Fruit fly (Drosophila melanogaster) S2 (cell line): ENCODE measurements around the gene Idh3b.

Experiments used
- CG8478 ChIP-seq: fragments of >200 bp; optimal IDR thresholded peaks from 2 replicates; lab custom pipeline; 2018
- CTCF ChIP-seq, 2 experiments: fragments of >200 bp; optimal IDR thresholded peaks; 2 replicates each; lab custom pipeline; 2018

Gene Idh3b

DNA sequence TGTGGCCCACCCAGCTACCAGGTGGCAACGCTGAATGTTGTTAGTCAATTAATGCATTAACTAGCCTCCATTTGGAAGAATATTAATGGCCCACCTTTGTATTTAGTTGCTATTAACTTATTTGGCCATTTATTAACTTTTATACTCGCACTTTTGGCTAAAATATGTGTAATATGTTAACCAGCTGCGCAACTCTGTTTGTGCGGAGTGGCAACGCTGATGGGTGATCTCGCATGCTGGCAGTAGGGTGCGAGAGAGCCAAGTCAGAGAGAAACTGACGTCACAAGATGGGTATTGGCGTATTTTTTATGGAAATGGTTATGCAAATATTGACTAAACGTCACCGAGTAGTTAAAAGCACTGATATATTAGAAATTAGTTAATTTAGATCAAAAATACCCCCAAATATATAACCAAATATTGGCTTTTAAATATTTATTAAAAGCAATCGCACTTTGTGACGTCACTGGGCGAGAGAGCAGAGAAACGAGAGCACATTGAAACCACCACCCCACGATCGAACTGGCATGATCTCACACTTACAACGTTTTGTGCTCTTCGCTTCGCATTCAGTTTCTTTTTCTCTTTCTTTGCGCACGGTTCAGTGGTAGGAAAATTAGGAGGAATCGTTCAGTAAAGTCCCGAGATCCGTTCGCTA lies 22.6 kb upstream of the Idh3b start, which contains the start of gene how:
TSS of gene how (plus strand) at position 567 of the 658 bp plus-strand sequence.
- TF ChIP-seq CG8478 (lab: Kevin White, UChicago), result no peak
- peak in 1 of 2 experiments; percentile 52 for TF ChIP-seq CTCF (optimal IDR thresholded peaks at IDR 0.05; lab: Kevin White, UChicago)

dm6 chr3R:22040400-22040799 lies 21.2 kb upstream of the Idh3b start:
- TF ChIP-seq CG8478 (lab: Kevin White, UChicago) (no peak), CTCF (optimal IDR thresholded peaks at IDR 0.05; lab: Kevin White, UChicago) (no peak)

dm6 chr3R:22039480-22039879 lies 20.3 kb upstream of the Idh3b start:
- TF ChIP-seq CG8478 (lab: Kevin White, UChicago) (no peak), CTCF (optimal IDR thresholded peaks at IDR 0.05; lab: Kevin White, UChicago) (no peak)

dm6 chr3R:22035552-22035951 lies 16.4 kb upstream of the Idh3b start:
- TF ChIP-seq CG8478 (lab: Kevin White, UChicago), result no peak
- peak in 1 of 2 experiments; percentile 26 for TF ChIP-seq CTCF (optimal IDR thresholded peaks at IDR 0.05; lab: Kevin White, UChicago)

- no peak for TF ChIP-seq CG8478 (lab: Kevin White, UChicago)
- peak in 1 of 2 experiments; percentile 23 for TF ChIP-seq CTCF (optimal IDR thresholded peaks at IDR 0.05; lab: Kevin White, UChicago)
Measured at dm6 chr3R:22034160-22034742, 15.1 kb upstream of the Idh3b start, which contains the start of the genes CG45099, CG6015, pit and Fadd. Gene CG45099 (minus strand): TSS chr3R:22034286. Gene CG6015 (minus strand): TSS chr3R:22034286. Gene pit (plus strand): TSS chr3R:22034298. Gene Fadd (plus strand): TSS chr3R:22034455.

dm6 chr3R:22031738-22032137 lies 12.6 kb upstream of the Idh3b start, which contains the start of gene CG13409:
Gene CG13409 (minus strand): TSS chr3R:22031900.
- TF ChIP-seq CG8478 (lab: Kevin White, UChicago) (no peak), CTCF (optimal IDR thresholded peaks at IDR 0.05; lab: Kevin White, UChicago) (no peak)

DNA sequence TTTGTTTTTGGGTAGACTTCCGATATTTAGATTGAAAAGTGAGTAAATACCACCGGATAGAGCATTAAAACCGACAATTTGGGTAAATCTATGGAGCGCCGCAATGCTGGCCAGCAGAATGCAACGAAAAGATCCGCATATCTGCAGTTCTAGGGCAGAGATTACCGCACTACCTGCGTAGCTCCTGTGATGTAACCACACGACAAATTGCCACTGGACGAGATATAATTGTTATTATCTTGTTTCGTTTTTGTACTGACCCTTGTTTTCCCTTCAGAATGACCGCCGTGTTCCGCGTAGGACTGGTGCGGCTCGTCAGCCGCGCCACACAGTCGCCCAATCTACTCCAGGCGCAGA lies 8.5 kb upstream of the Idh3b start:
- TF ChIP-seq CTCF (optimal IDR thresholded peaks at IDR 0.05; lab: Kevin White, UChicago) (no peak), CG8478 (lab: Kevin White, UChicago) (no peak)

- no peak for TF ChIP-seq CG8478 (lab: Kevin White, UChicago)
- TF ChIP-seq CTCF (optimal IDR thresholded peaks at IDR 0.05; lab: Kevin White, UChicago), result no peak
Measured at dm6 chr3R:22026922-22027742, 8.0 kb upstream of the Idh3b start, which contains the start of the genes Cchl and ND-42. Gene Cchl (minus strand): TSS chr3R:22027480. Gene ND-42 (plus strand): TSS chr3R:22027709.

dm6 chr3R:22025320-22025719 lies 6.1 kb upstream of the Idh3b start, which contains the start of gene CG6028:
Gene CG6028 (minus strand): TSS chr3R:22025506.
- no peak for TF ChIP-seq CTCF (optimal IDR thresholded peaks at IDR 0.05; lab: Kevin White, UChicago)
- no peak for TF ChIP-seq CG8478 (lab: Kevin White, UChicago)

dm6 chr3R:22023041-22023626 lies 4.0 kb upstream of the Idh3b start, which contains the start of the genes Mitofilin and mRpL35:
Gene Mitofilin (minus strand): TSS chr3R:22023335.
Gene mRpL35 (plus strand): TSS chr3R:22023527.
- TF ChIP-seq CTCF (optimal IDR thresholded peaks at IDR 0.05; lab: Kevin White, UChicago) (no peak), CG8478 (lab: Kevin White, UChicago) (no peak)

- TF ChIP-seq CTCF (optimal IDR thresholded peaks at IDR 0.05; lab: Kevin White, UChicago) (no peak), CG8478 (lab: Kevin White, UChicago) (no peak)
Measured at dm6 chr3R:22022623-22023022, 3.4 kb upstream of the Idh3b start.

DNA sequence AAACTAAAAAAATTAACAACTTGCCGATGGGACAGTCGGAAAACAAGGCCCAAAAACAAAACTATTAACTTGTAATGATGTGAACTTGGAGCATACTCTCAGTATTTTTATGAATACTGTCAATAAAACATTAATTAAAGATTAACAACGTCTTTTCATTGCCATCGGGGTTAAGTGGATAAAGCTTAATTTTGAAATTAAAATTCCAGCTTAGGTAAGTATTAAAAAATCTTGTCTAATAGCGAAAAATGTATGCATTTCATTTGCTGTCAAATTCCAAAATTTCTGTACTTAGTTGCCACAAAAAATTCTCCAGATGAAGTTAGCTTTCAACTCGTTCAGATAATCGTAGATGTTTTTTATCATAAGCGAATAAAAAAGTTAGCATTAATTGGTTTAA lies 4.8 kb downstream of the Idh3b start, which contains the start of gene Theg:
TSS of gene Theg (plus strand) at position 301 of the 400 bp plus-strand sequence.
- TF ChIP-seq CG8478 (lab: Kevin White, UChicago) (no peak), CTCF (optimal IDR thresholded peaks at IDR 0.05; lab: Kevin White, UChicago) (no peak)

- no peak for TF ChIP-seq CG8478 (lab: Kevin White, UChicago)
- no peak for TF ChIP-seq CTCF (optimal IDR thresholded peaks at IDR 0.05; lab: Kevin White, UChicago)
Measured at dm6 chr3R:22003508-22003907, 15.7 kb downstream of the Idh3b start.

- no peak for TF ChIP-seq CTCF (optimal IDR thresholded peaks at IDR 0.05; lab: Kevin White, UChicago)
- no peak for TF ChIP-seq CG8478 (lab: Kevin White, UChicago)
Measured at dm6 chr3R:21999641-22000040, 19.5 kb downstream of the Idh3b start.
